Fruit fly (Drosophila melanogaster): ENCODE measurements around the gene rudhira.

Gene rudhira

DNA sequence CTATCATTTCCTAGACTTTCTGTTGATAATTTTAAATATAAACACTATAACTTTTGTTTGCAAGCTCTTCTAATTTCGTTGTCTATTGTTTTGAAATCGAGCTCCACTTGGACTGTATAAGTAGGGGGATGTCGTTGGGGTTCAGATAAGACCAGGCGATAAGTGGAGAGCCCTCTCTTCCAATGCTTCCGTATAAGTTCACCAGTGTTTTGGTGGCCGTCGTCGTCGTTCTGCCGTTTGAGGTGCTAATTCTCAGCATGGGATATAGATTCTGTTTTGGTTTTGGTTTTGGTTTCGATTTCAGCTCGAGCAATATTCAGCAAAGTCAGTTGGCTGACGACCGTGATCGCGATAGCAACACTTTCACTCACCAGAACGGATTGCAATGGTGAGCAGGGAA is 56.4 kb downstream of the rudhira start, which contains the start of gene CG15739 (continued):
- no peak for TF ChIP-seq Six4 (GFP tag; optimal IDR thresholded peaks at IDR 0.05)
- TF ChIP-seq CG17385 (GFP tag; optimal IDR thresholded peaks at IDR 0.05): no peak
- no peak for TF ChIP-seq PHDP (tag; optimal IDR thresholded peaks at IDR 0.05)

DNA sequence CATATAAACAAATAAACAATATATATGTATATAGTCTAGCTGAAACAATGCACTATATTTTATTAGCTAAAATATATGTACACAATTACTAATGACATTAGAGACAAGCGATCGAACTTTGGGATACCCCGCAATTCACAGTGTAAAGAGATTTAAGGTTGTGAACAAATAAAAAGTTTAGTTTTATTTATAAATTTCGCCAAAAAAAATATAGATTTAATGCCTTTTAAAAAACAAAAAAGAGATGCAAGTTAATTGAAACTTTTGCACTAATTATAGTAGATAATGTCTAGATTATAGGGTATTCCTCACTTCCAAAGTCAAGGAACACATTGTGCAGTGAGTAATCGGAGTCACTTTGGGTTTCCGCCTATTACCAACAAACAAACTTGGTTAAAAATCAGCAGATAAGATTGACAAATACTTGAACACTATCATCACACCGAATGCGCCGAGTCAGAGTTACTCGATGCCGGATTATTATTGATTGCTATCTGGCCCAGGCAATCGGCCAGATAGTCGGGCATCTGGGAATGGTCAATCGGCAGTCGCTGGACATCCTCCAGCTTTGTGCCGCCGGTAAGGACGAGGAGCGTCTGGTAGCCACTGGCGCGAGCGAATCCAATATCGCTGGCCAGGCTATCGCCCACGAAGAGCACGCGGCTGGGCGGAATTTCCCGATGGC is 58.6 kb downstream of the rudhira start:
- TF ChIP-seq sug (tag; optimal IDR thresholded peaks at IDR 0.05) (peak; percentile 38), CG1792 (GFP tag; optimal IDR thresholded peaks at IDR 0.05) (no peak), ssp (GFP tag; IDR thresholded peaks at IDR 0.05) (no peak), mirr (GFP tag; optimal IDR thresholded peaks at IDR 0.05) (peak; percentile 30), CG13775 (GFP tag; optimal IDR thresholded peaks at IDR 0.05) (no peak), Usf (GFP tag; optimal IDR thresholded peaks at IDR 0.05) (no peak), CG5953 (GFP tag; IDR thresholded peaks at IDR 0.05) (no peak), Hr78 (GFP tag; optimal IDR thresholded peaks at IDR 0.05) (no peak), CG7271 (tag; optimal IDR thresholded peaks at IDR 0.05) (no peak), exex (tag; optimal IDR thresholded peaks at IDR 0.05) (peak; percentile 64), Ets65A (GFP tag) (peak; percentile 69), Atf6 (GFP tag; IDR thresholded peaks at IDR 0.05) (0 out of 2 replicates have a peak, but pooled peaks have one; percentile 6), row (GFP tag; IDR thresholded peaks at IDR 0.05) (peak; percentile 73), D19B (GFP tag; optimal IDR thresholded peaks at IDR 0.05) (peak; percentile 95), grn (GFP tag; optimal IDR thresholded peaks at IDR 0.05) (peak; percentile 96), pan (optimal IDR thresholded peaks at IDR 0.05) (no peak), pan (GFP tag; optimal IDR thresholded peaks at IDR 0.05 in 1 of 2, IDR thresholded peaks at IDR 0.05 in 1 of 2) (peak in 1 of 2 experiments; percentile 8), Dip2 (GFP tag; IDR thresholded peaks at IDR 0.05) (no peak)

DNA sequence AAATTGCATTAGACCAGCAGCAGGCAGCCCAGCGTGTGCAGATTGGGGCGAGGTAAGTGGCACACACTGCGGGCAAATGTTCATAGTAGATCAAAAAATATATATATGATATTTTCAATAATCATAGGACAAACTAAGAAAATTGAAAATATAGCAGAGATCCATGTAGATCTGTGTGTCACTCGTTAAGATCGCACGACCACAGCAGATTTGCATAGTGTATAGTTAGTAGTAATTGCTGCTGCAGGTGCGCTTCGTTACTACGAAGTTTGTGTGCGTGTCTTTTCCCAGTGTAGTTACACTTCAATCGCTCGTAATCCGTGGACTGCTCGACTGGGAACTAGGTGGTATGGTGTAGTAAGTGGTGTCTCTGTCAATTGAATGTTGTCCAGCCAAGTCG is 60.5 kb downstream of the rudhira start, which contains the start of gene CG10352:
Gene CG10352 (minus strand): TSS at position 4 of the 400 bp plus-strand sequence.
- TF ChIP-seq crp (GFP tag; optimal IDR thresholded peaks at IDR 0.05): no peak
- TF ChIP-seq CG4707 (GFP tag; optimal IDR thresholded peaks at IDR 0.05): no peak
- TF ChIP-seq Ssrp (tag; optimal IDR thresholded peaks at IDR 0.05): no peak
- no peak for TF ChIP-seq CG3163 (GFP tag; optimal IDR thresholded peaks at IDR 0.05)
- TF ChIP-seq Drgx (GFP tag; IDR thresholded peaks at IDR 0.05): peak; percentile 48; the same call in 1 of the 2 replicates
- TF ChIP-seq Dad (GFP tag; optimal IDR thresholded peaks at IDR 0.05): no peak
- no peak for TF ChIP-seq ERR (GFP tag; optimal IDR thresholded peaks at IDR 0.05)
- TF ChIP-seq hkb (optimal IDR thresholded peaks at IDR 0.05): no peak
- TF ChIP-seq hkb (GFP tag; IDR thresholded peaks at IDR 0.05): 0 out of 2 replicates have a peak, but pooled peaks have one; percentile 14
- TF ChIP-seq prd (optimal IDR thresholded peaks at IDR 0.05): no peak
- 0 out of 3 replicates have a peak, but pooled peaks have one; percentile 14 for TF ChIP-seq prd (GFP tag; IDR thresholded peaks at IDR 0.05)
- no peak for TF ChIP-seq lbe (GFP tag; optimal IDR thresholded peaks at IDR 0.05)
- TF ChIP-seq CG6272 (GFP tag; IDR thresholded peaks at IDR 0.05): no peak
- no peak for TF ChIP-seq Sox100B (GFP tag; optimal IDR thresholded peaks at IDR 0.05)
- TF ChIP-seq CG15479 (GFP tag; optimal IDR thresholded peaks at IDR 0.05): no peak
- TF ChIP-seq yki (optimal IDR thresholded peaks at IDR 0.05): no peak
- peak; percentile 57 for TF ChIP-seq Meics (GFP tag; optimal IDR thresholded peaks at IDR 0.05)
- TF ChIP-seq ro (GFP tag; IDR thresholded peaks at IDR 0.05): no peak
- TF ChIP-seq emc (GFP tag; optimal IDR thresholded peaks at IDR 0.05): no peak
- TF ChIP-seq fd102C (GFP tag; optimal IDR thresholded peaks at IDR 0.05): no peak
- no peak for TF ChIP-seq trem (tag; optimal IDR thresholded peaks at IDR 0.05)
- TF ChIP-seq ash1 (GFP tag; optimal IDR thresholded peaks at IDR 0.05): no peak
- no peak for TF ChIP-seq CG18262 (tag; optimal IDR thresholded peaks at IDR 0.05)
- TF ChIP-seq Myb (GFP tag; optimal IDR thresholded peaks at IDR 0.05): no peak
- TF ChIP-seq cato (GFP tag; optimal IDR thresholded peaks at IDR 0.05; ENCODE audit: borderline replicate concordance): no peak
- peak; percentile 51 for TF ChIP-seq row (GFP tag; IDR thresholded peaks at IDR 0.05)
- TF ChIP-seq CG10209 (GFP tag; optimal IDR thresholded peaks at IDR 0.05): no peak
- no peak for TF ChIP-seq CG7556 (GFP tag; optimal IDR thresholded peaks at IDR 0.05)

Data from whole organism, embryonic.